Worm (Caenorhabditis elegans) whole organism, late embryonic: Measurements from ENCODE around the gene ckb-1.

ENCODE experiments used
- fax-1 ChIP-seq: sonication (generic microtip); optimal IDR thresholded peaks from 2 replicates; lab custom pipeline; 2016; ENCODE audit warnings: missing genotype, missing genetic modification characterization, missing compliant biosample characterization
- fkh-10 ChIP-seq: fragments of 150-350 bp; optimal IDR thresholded peaks from 2 replicates; lab custom pipeline; 2014; ENCODE audit warnings: missing biosample characterization, missing genetic modification reagents, missing genetic modification characterization
- pag-3 ChIP-seq: sonication (generic microtip); optimal IDR thresholded peaks from 2 replicates; lab custom pipeline; 2016; ENCODE audit warnings: missing compliant biosample characterization, missing genetic modification characterization, borderline replicate concordance
- tbx-7 ChIP-seq: sonication (generic microtip); optimal IDR thresholded peaks from 2 replicates; lab custom pipeline; 2016; ENCODE audit warnings: missing genotype, missing genetic modification characterization, missing compliant biosample characterization
- unc-55 ChIP-seq: sonication (generic microtip); optimal IDR thresholded peaks from 2 replicates; lab custom pipeline; 2017; ENCODE audit warnings: missing biosample characterization, missing genetic modification reagents, missing genetic modification characterization

DNA sequence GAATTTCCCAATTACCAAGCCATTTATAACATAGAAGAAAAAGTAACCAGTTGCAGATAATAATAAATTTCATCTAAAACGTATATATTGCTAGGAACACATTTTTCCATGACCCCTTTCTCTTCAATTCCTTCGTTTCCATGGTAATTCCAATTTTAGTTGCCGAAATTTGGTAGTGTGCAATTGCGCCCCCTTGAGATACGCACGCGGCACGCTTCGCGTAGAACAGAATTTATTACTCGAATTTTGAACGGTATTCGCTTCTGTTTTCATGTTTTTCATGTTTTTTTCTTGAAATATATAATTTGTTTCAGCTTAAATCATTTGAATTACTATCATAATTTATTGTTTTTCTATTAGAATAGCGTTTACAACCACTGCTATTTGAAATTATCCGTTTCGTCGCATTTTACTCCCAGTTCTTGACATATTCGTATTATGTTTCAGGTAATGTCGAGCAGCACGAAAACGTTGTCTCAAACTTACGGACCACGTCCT is 39.3 kb downstream of the ckb-1 start, which contains the start of the genes R07E5.17 and snfc-5:
- TF ChIP-seq pag-3 (tag; lab: Kevin White, UChicago) (no peak), fax-1 (no peak), fkh-10 (GFP tag; lab: Kevin White, UChicago) (no peak), unc-55 (GFP tag; lab: Kevin White, UChicago) (no peak), tbx-7 (tag; lab: Kevin White, UChicago) (no peak)
